Worm (Caenorhabditis elegans) whole organism, young adult: ENCODE results near the gene ZK666.15.

Experiments used
- F22D6.2 ChIP-seq: sonication (generic microtip); optimal IDR thresholded peaks from 2 replicates; lab custom pipeline; 2016; ENCODE audit warnings: mild to moderate bottlenecking, missing genetic modification characterization, missing compliant biosample characterization
- F39B2.1 ChIP-seq: fragments of 200-800 bp; sonication (Bioruptor generic); IDR thresholded peaks from 2 replicates; pipeline ENCODE4 v1.3.6; 2022; ENCODE audit warnings: missing genetic modification reagents, missing genetic modification characterization, missing compliant biosample characterization
- F55B11.4 ChIP-seq: sonication (generic microtip); optimal IDR thresholded peaks from 2 replicates; lab custom pipeline; 2016; ENCODE audit warnings: missing compliant biosample characterization, missing genetic modification characterization, borderline replicate concordance; ENCODE audit not compliant: insufficient read depth
- F57C9.4 ChIP-seq: sonication (generic microtip); optimal IDR thresholded peaks from 2 replicates; lab custom pipeline; 2017; ENCODE audit warnings: mild to moderate bottlenecking, missing genetic modification characterization, missing compliant biosample characterization
- Y53F4B.3 ChIP-seq: fragments of 200-800 bp; sonication (Bioruptor generic); IDR thresholded peaks from 2 replicates; pipeline ENCODE4 v1.3.6; 2022; ENCODE audit warnings: missing genetic modification reagents, missing genetic modification characterization, missing compliant biosample characterization
- Y67H2A.10 ChIP-seq: fragments of 200-800 bp; sonication (Bioruptor generic); conservative IDR thresholded peaks from 2 replicates; pipeline ENCODE4 v1.3.6; 2022; ENCODE audit warnings: missing genetic modification reagents, missing genetic modification characterization, missing compliant biosample characterization
- Y95B8A.8 ChIP-seq: fragments of 200-800 bp; sonication (Bioruptor generic); IDR thresholded peaks from 2 replicates; pipeline ENCODE4 v1.3.6; 2022; ENCODE audit warnings: missing genetic modification reagents, missing genetic modification characterization, missing compliant biosample characterization
- attf-3 ChIP-seq: fragments of 200-800 bp; sonication (Bioruptor generic); conservative IDR thresholded peaks from 2 replicates; pipeline ENCODE4 v1.3.6; 2022; ENCODE audit warnings: missing genetic modification reagents, missing genetic modification characterization, missing compliant biosample characterization
- bed-1 ChIP-seq: fragments of 200-800 bp; sonication (Bioruptor generic); IDR thresholded peaks from 2 replicates; pipeline ENCODE4 v1.3.6; 2022; ENCODE audit warnings: missing genetic modification reagents, missing genetic modification characterization, missing compliant biosample characterization
- ceh-58 ChIP-seq: fragments of 200-800 bp; sonication (Bioruptor generic); IDR thresholded peaks from 2 replicates; pipeline ENCODE4 v1.3.6; 2022; ENCODE audit warnings: missing genetic modification characterization, missing compliant biosample characterization
- ceh-91 ChIP-seq: fragments of 200-800 bp; sonication (Bioruptor generic); IDR thresholded peaks from 2 replicates; pipeline ENCODE4 v1.3.6; 2022; ENCODE audit warnings: missing genetic modification reagents, missing genetic modification characterization, missing compliant biosample characterization
- efl-1 ChIP-seq: fragments of 150-350 bp; optimal IDR thresholded peaks from 2 replicates; lab custom pipeline; 2014; ENCODE audit warnings: missing biosample characterization, missing genetic modification reagents, missing genetic modification characterization
- egl-18 ChIP-seq: fragments of 200-800 bp; sonication (Bioruptor generic); IDR thresholded peaks from 2 replicates; pipeline ENCODE4 v1.3.6; 2022; ENCODE audit warnings: missing genetic modification reagents, missing genetic modification characterization, missing compliant biosample characterization
- fkh-3 ChIP-seq: sonication (generic microtip); optimal IDR thresholded peaks from 2 replicates; lab custom pipeline; 2016; ENCODE audit warnings: mild to moderate bottlenecking, missing genetic modification characterization, missing compliant biosample characterization
- gei-17 ChIP-seq: fragments of 200-800 bp; sonication (Bioruptor generic); optimal IDR thresholded peaks from 2 replicates; lab custom pipeline; 2018; ENCODE audit warnings: mild to moderate bottlenecking, missing genetic modification characterization, missing compliant biosample characterization
- hlh-12 ChIP-seq: sonication (generic microtip); optimal IDR thresholded peaks from 2 replicates; lab custom pipeline; 2016; ENCODE audit warnings: missing genetic modification characterization, missing compliant biosample characterization
- let-526 ChIP-seq: fragments of 200-800 bp; sonication (Bioruptor generic); IDR thresholded peaks from 2 replicates; pipeline ENCODE4 v1.3.6; 2022; ENCODE audit warnings: missing genetic modification reagents, missing genetic modification characterization, missing compliant biosample characterization
- mcd-1 ChIP-seq: fragments of 200-800 bp; sonication (Bioruptor generic); IDR thresholded peaks from 2 replicates; pipeline ENCODE4 v1.3.6; 2022; ENCODE audit warnings: missing genetic modification reagents, missing genetic modification characterization, missing compliant biosample characterization
- nfya-2 ChIP-seq: fragments of 200-800 bp; sonication (Bioruptor generic); IDR thresholded peaks from 2 replicates; pipeline ENCODE4 v1.3.6; 2022; ENCODE audit warnings: missing genetic modification reagents, missing genetic modification characterization, missing compliant biosample characterization
- nfyb-1 ChIP-seq: fragments of 200-800 bp; sonication (Bioruptor generic); IDR thresholded peaks from 2 replicates; pipeline ENCODE4 v1.3.6; 2022; ENCODE audit warnings: missing genetic modification reagents, missing genetic modification characterization, missing compliant biosample characterization
- nhr-120 ChIP-seq: fragments of 200-800 bp; sonication (Bioruptor generic); IDR thresholded peaks from 2 replicates; pipeline ENCODE4 v1.3.6; 2022; ENCODE audit warnings: missing genetic modification characterization, missing compliant biosample characterization
- nhr-179 ChIP-seq: sonication (generic microtip); optimal IDR thresholded peaks from 2 replicates; lab custom pipeline; 2016; ENCODE audit warnings: mild to moderate bottlenecking, missing genetic modification characterization, missing compliant biosample characterization
- rcor-1 ChIP-seq: fragments of 200-800 bp; sonication (Bioruptor generic); IDR thresholded peaks from 2 replicates; pipeline ENCODE4 v1.3.6; 2022; ENCODE audit warnings: missing genetic modification reagents, missing genetic modification characterization, missing compliant biosample characterization
- sea-2 ChIP-seq: fragments of 200-800 bp; sonication (Bioruptor generic); IDR thresholded peaks from 2 replicates; pipeline ENCODE4 v1.3.6; 2022; ENCODE audit warnings: missing genetic modification characterization, missing compliant biosample characterization
- snpc-1.3 ChIP-seq: sonication (generic microtip); optimal IDR thresholded peaks from 2 replicates; lab custom pipeline; 2017; ENCODE audit warnings: missing genetic modification characterization, mild to moderate bottlenecking, missing compliant biosample characterization, antibody characterized with exemption, moderate library complexity, missing genotype, missing genetic modification reagents; ENCODE audit not compliant: insufficient read depth
- snpc-3.4 ChIP-seq: sonication (generic microtip); optimal IDR thresholded peaks from 2 replicates; lab custom pipeline; 2017; ENCODE audit warnings: missing genetic modification characterization, mild to moderate bottlenecking, missing compliant biosample characterization, antibody characterized with exemption, moderate library complexity, missing genotype, missing genetic modification reagents
- sptf-2 ChIP-seq: fragments of 200-800 bp; sonication (Bioruptor generic); optimal IDR thresholded peaks from 2 replicates; lab custom pipeline; 2018; ENCODE audit warnings: mild to moderate bottlenecking, missing genetic modification characterization, missing compliant biosample characterization
- xnd-1 ChIP-seq: sonication (generic microtip); optimal IDR thresholded peaks from 2 replicates; lab custom pipeline; 2016; ENCODE audit warnings: missing genotype, missing genetic modification reagents, missing genetic modification characterization, missing compliant biosample characterization
- ztf-18 ChIP-seq: sonication (generic microtip); optimal IDR thresholded peaks from 2 replicates; lab custom pipeline; 2016; ENCODE audit warnings: missing genotype, mild to moderate bottlenecking, missing genetic modification characterization, missing compliant biosample characterization
- ztf-26 ChIP-seq: sonication (generic microtip); optimal IDR thresholded peaks from 2 replicates; lab custom pipeline; 2017; ENCODE audit warnings: missing genetic modification characterization, missing compliant biosample characterization

The ZK666.15 gene

ce11 chrII:10452620-10453019, 34.2 kb upstream of the ZK666.15 start, which contains the start of gene ZK673.4:
ZK673.4 (plus strand) TSS chrII:10452920.
- TF ChIP-seq F22D6.2 = no peak
- TF ChIP-seq mcd-1 (GFP tag; lab: Robert Waterston, UW) = 0 out of 2 replicates have a peak, but pooled peaks have one; percentile 22

- TF ChIP-seq egl-18 (GFP tag; lab: Robert Waterston, UW) (no peak), bed-1 (GFP tag; lab: Robert Waterston, UW) (no peak), F57C9.4 (no peak), nfya-2 (GFP tag; lab: Robert Waterston, UW) (no peak), sptf-2 (GFP tag; lab: Kevin White, UChicago) (no peak), Y95B8A.8 (GFP tag; lab: Robert Waterston, UW) (no peak), F39B2.1 (GFP tag; lab: Robert Waterston, UW) (no peak), nfyb-1 (no peak), snpc-3.4 (tag; lab: Kevin White, UChicago) (no peak), hlh-12 (tag; lab: Kevin White, UChicago) (no peak), F55B11.4 (tag; lab: Kevin White, UChicago) (no peak), ceh-91 (GFP tag; lab: Robert Waterston, UW) (no peak)
Measured at ce11 chrII:10456979-10457378, 29.9 kb upstream of the ZK666.15 start, which contains the start of gene ZK673.11. ZK673.11 (plus strand) TSS chrII:10457279.

- TF ChIP-seq Y67H2A.10 (GFP tag; lab: Robert Waterston, UW) (no peak), ztf-26 (tag; lab: Kevin White, UChicago) (no peak), F55B11.4 (tag; lab: Kevin White, UChicago) (no peak), nhr-120 (GFP tag; lab: Robert Waterston, UW) (no peak), gei-17 (no peak), rcor-1 (GFP tag; lab: Robert Waterston, UW) (no peak), nhr-179 (tag; lab: Kevin White, UChicago) (no peak), ztf-18 (tag; lab: Kevin White, UChicago) (no peak), fkh-3 (tag; lab: Kevin White, UChicago) (no peak), xnd-1 (tag; lab: Kevin White, UChicago) (no peak), let-526 (GFP tag; lab: Robert Waterston, UW) (no peak), Y53F4B.3 (GFP tag; lab: Robert Waterston, UW) (no peak)
Measured at ce11 chrII:10461207-10461606, 25.6 kb upstream of the ZK666.15 start, which contains the start of gene ZK673.5. ZK673.5 (plus strand) TSS chrII:10461507.

ce11 chrII:10464230-10464920, 22.5 kb upstream of the ZK666.15 start, which contains the start of the genes ZK673.6 and sdz-37:
ZK673.6 (minus strand) TSS chrII:10464330.
sdz-37 (plus strand) TSS chrII:10464870.
- TF ChIP-seq snpc-1.3 = no peak
- TF ChIP-seq sea-2 = no peak

- TF ChIP-seq ceh-58 (GFP tag; lab: Robert Waterston, UW) (no peak), attf-3 (GFP tag; lab: Robert Waterston, UW) (no peak), efl-1 (no peak)
Measured at ce11 chrII:10466552-10466951, 20.3 kb upstream of the ZK666.15 start, which contains the start of gene tnc-2. tnc-2 (plus strand) TSS chrII:10466852.
